Worm (Caenorhabditis elegans) whole organism, midembryonic: Measurements from ENCODE around the gene T14B1.1.

ENCODE experiments used
- cog-1 ChIP-seq: sonication (generic microtip); optimal IDR thresholded peaks from 2 replicates; lab custom pipeline; 2016; ENCODE audit warnings: missing genetic modification characterization, missing compliant biosample characterization
- klf-2 ChIP-seq: fragments of 200-800 bp; sonication (Bioruptor generic); conservative IDR thresholded peaks from 2 replicates; pipeline ENCODE4 v1.3.6; 2022; ENCODE audit warnings: missing genetic modification reagents, missing genetic modification characterization, missing compliant biosample characterization
- ztf-29 ChIP-seq: fragments of 200-800 bp; sonication (Bioruptor generic); IDR thresholded peaks from 2 replicates; pipeline ENCODE4 v1.3.6; 2022; ENCODE audit warnings: missing genetic modification reagents, missing genetic modification characterization, missing compliant biosample characterization

ce11 chrX:9654232-9654631 lies 14.3 kb downstream of the T14B1.1 start:
- TF ChIP-seq klf-2 (GFP tag; lab: Robert Waterston, UW) (no peak), ztf-29 (GFP tag; lab: Robert Waterston, UW) (no peak), cog-1 (no peak)
